Fruit fly (Drosophila melanogaster) whole organism, embryonic: Measurements from ENCODE around the gene Eip93F.

Experiments
- ATbp ChIP-seq: fragments of 200-800 bp; sonication (Bioruptor generic); optimal IDR thresholded peaks from 2 replicates; lab custom pipeline; 2017; ENCODE audit warnings: missing biosample characterization, mild to moderate bottlenecking, missing genetic modification characterization, missing genetic modification reagents
- Ada2b ChIP-seq: fragments of 200-800 bp; sonication (Bioruptor generic); IDR thresholded peaks from 2 replicates; pipeline ENCODE4 v1.3.6; 2022; ENCODE audit warnings: missing biosample characterization, missing genetic modification characterization
- BEAF-32 ChIP-seq: fragments of 200-800 bp; sonication (Bioruptor generic); optimal IDR thresholded peaks from 3 replicates; lab custom pipeline; 2017; ENCODE audit warnings: missing biosample characterization, missing genetic modification characterization, mild to moderate bottlenecking, moderate library complexity, missing genetic modification reagents
- Bgb ChIP-seq: fragments of 200-800 bp; sonication (Bioruptor generic); IDR thresholded peaks from 2 replicates; pipeline ENCODE4 v1.3.6; 2022; ENCODE audit warnings: missing biosample characterization, missing genetic modification characterization; ENCODE audit not compliant: partially characterized antibody
- CG10267 ChIP-seq: fragments of 200-800 bp; sonication (Bioruptor generic); optimal IDR thresholded peaks from 2 replicates; lab custom pipeline; 2018; ENCODE audit warnings: missing biosample characterization, mild to moderate bottlenecking, missing genetic modification characterization, moderate library complexity
- CG13123 ChIP-seq: fragments of 200-800 bp; sonication (Bioruptor generic); optimal IDR thresholded peaks from 2 replicates; lab custom pipeline; 2016; ENCODE audit warnings: missing biosample characterization, missing genetic modification characterization
- CG14441 ChIP-seq: fragments of 200-800 bp; sonication (Bioruptor generic); IDR thresholded peaks from 2 replicates; pipeline ENCODE4 v1.3.6; 2022; ENCODE audit warnings: missing biosample characterization, missing genetic modification characterization
- CG14710 ChIP-seq: fragments of 200-800 bp; sonication (Bioruptor generic); optimal IDR thresholded peaks from 3 replicates; lab custom pipeline; 2019; ENCODE audit warnings: missing biosample characterization, mild to moderate bottlenecking, missing genetic modification characterization, moderate library complexity
- CG15073 ChIP-seq: fragments of 200-800 bp; sonication (Bioruptor generic); optimal IDR thresholded peaks from 2 replicates; lab custom pipeline; 2016; ENCODE audit warnings: missing biosample characterization, missing genetic modification characterization
- CG15514 ChIP-seq: fragments of 200-800 bp; sonication (Bioruptor generic); optimal IDR thresholded peaks from 3 replicates; lab custom pipeline; 2017; ENCODE audit warnings: missing biosample characterization, missing genetic modification characterization, mild to moderate bottlenecking, moderate library complexity, missing genetic modification reagents
- CG17385 ChIP-seq: fragments of 200-800 bp; sonication (Bioruptor generic); optimal IDR thresholded peaks from 3 replicates; lab custom pipeline; 2018; ENCODE audit warnings: missing biosample characterization, mild to moderate bottlenecking, missing genetic modification characterization
- CG32532 ChIP-seq: fragments of 200-800 bp; sonication (Bioruptor generic); IDR thresholded peaks from 2 replicates; pipeline ENCODE4 v1.3.6; 2022; ENCODE audit warnings: missing biosample characterization, missing genetic modification characterization
- CG32772 ChIP-seq: fragments of 200-800 bp; sonication (Bioruptor generic); IDR thresholded peaks from 2 replicates; pipeline ENCODE4 v1.3.6; 2022; ENCODE audit warnings: missing biosample characterization, missing genetic modification characterization
- CG34376 ChIP-seq: fragments of 200-800 bp; sonication (Bioruptor generic); optimal IDR thresholded peaks from 2 replicates; lab custom pipeline; 2018; ENCODE audit warnings: missing biosample characterization, mild to moderate bottlenecking, missing genetic modification characterization
- CG42726 ChIP-seq: fragments of 200-800 bp; sonication (Bioruptor generic); IDR thresholded peaks from 2 replicates; pipeline ENCODE4 v1.3.6; 2022; ENCODE audit warnings: missing biosample characterization, missing genetic modification characterization; ENCODE audit not compliant: partially characterized antibody
- CG43689 ChIP-seq: fragments of 200-800 bp; sonication (Bioruptor generic); IDR thresholded peaks from 2 replicates; pipeline ENCODE4 v1.3.6; 2022; ENCODE audit warnings: missing biosample characterization, missing genetic modification characterization
- CG6272 ChIP-seq: fragments of 200-800 bp; sonication (Bioruptor generic); IDR thresholded peaks from 2 replicates; pipeline ENCODE4 v1.3.6; 2022; ENCODE audit warnings: missing biosample characterization, missing genetic modification characterization
- CG7786 ChIP-seq: fragments of 200-800 bp; sonication (Bioruptor generic); optimal IDR thresholded peaks from 2 replicates; lab custom pipeline; 2016; ENCODE audit warnings: missing biosample characterization, missing genetic modification characterization
- CG8478 ChIP-seq: fragments of >200 bp; optimal IDR thresholded peaks from 2 replicates; lab custom pipeline; 2018
- CG8765 ChIP-seq: fragments of 200-800 bp; sonication (Bioruptor generic); IDR thresholded peaks from 2 replicates; pipeline ENCODE4 v1.3.6; 2022; ENCODE audit warnings: missing biosample characterization, missing genetic modification characterization
- CG9932 ChIP-seq: fragments of 200-800 bp; sonication (Bioruptor generic); IDR thresholded peaks from 2 replicates; pipeline ENCODE4 v1.3.6; 2022; ENCODE audit warnings: missing biosample characterization, missing genetic modification characterization
- D19A ChIP-seq: fragments of 200-800 bp; optimal IDR thresholded peaks from 3 replicates; lab custom pipeline; 2019; ENCODE audit warnings: missing biosample characterization, mild to moderate bottlenecking, missing genetic modification characterization, moderate library complexity
- Dip2 ChIP-seq: fragments of 200-800 bp; sonication (Bioruptor generic); IDR thresholded peaks from 2 replicates; pipeline ENCODE4 v1.3.6; 2022; ENCODE audit warnings: missing biosample characterization, missing genetic modification characterization
- ERR ChIP-seq: fragments of 200-800 bp; sonication (Bioruptor generic); optimal IDR thresholded peaks from 2 replicates; lab custom pipeline; 2016; ENCODE audit warnings: missing biosample characterization, missing genetic modification characterization
- Ets97D ChIP-seq: fragments of 200-800 bp; sonication (Bioruptor generic); optimal IDR thresholded peaks from 3 replicates; lab custom pipeline; 2016; ENCODE audit warnings: missing biosample characterization, missing genetic modification characterization
- Fer2 ChIP-seq: fragments of 200-800 bp; sonication (Bioruptor generic); optimal IDR thresholded peaks from 2 replicates; lab custom pipeline; 2018; ENCODE audit warnings: missing biosample characterization, mild to moderate bottlenecking, missing genetic modification characterization, moderate library complexity
- Kr ChIP-seq: fragments of 200-800 bp; sonication (Bioruptor generic); optimal IDR thresholded peaks from 2 replicates; lab custom pipeline; 2017; ENCODE audit warnings: missing biosample characterization, mild to moderate bottlenecking, missing genetic modification characterization
- Stat92E ChIP-seq, 3 experiments: fragments of >200 bp in 2 of 3; fragments of 200-800 bp in 1 of 3; sonication (Bioruptor generic) in 1 of 3; optimal IDR thresholded peaks; 2 replicates each; lab custom pipeline; 2017 to 2019; ENCODE audit warnings: missing biosample characterization in 3 of 3, missing genetic modification characterization in 3 of 3, mild to moderate bottlenecking in 1 of 3, moderate library complexity in 1 of 3
- YL-1 ChIP-seq: fragments of 200-800 bp; sonication (Bioruptor generic); optimal IDR thresholded peaks from 3 replicates; lab custom pipeline; 2017; ENCODE audit warnings: missing biosample characterization, mild to moderate bottlenecking, missing genetic modification characterization
- amos ChIP-seq: fragments of 200-800 bp; sonication (Bioruptor generic); IDR thresholded peaks from 2 replicates; pipeline ENCODE4 v1.3.6; 2022; ENCODE audit warnings: missing biosample characterization, missing genetic modification characterization; ENCODE audit not compliant: partially characterized antibody
- bigmax ChIP-seq: fragments of 200-800 bp; sonication (Bioruptor generic); optimal IDR thresholded peaks from 2 replicates; lab custom pipeline; 2018; ENCODE audit warnings: missing biosample characterization, mild to moderate bottlenecking, missing genetic modification characterization
- cad ChIP-seq: fragments of >200 bp; optimal IDR thresholded peaks from 2 replicates; lab custom pipeline; 2017; ENCODE audit warnings: missing biosample characterization, missing genetic modification characterization
- chn ChIP-seq: fragments of 200-800 bp; sonication (Bioruptor generic); optimal IDR thresholded peaks from 2 replicates; lab custom pipeline; 2016; ENCODE audit warnings: missing biosample characterization, missing genetic modification characterization
- corto ChIP-seq: fragments of 200-800 bp; sonication (Bioruptor generic); optimal IDR thresholded peaks from 2 replicates; lab custom pipeline; 2016; ENCODE audit warnings: missing biosample characterization, mild to moderate bottlenecking, missing genetic modification characterization, moderate library complexity
- cwo ChIP-seq: fragments of 200-800 bp; sonication (Bioruptor generic); optimal IDR thresholded peaks from 3 replicates; lab custom pipeline; 2017; ENCODE audit warnings: missing biosample characterization, missing genetic modification characterization, mild to moderate bottlenecking, moderate library complexity, missing genetic modification reagents
- da ChIP-seq: fragments of 200-800 bp; sonication (Bioruptor generic); optimal IDR thresholded peaks from 2 replicates; lab custom pipeline; 2016; ENCODE audit warnings: missing biosample characterization, missing genetic modification characterization
- esg ChIP-seq: fragments of 200-800 bp; sonication (Bioruptor generic); conservative IDR thresholded peaks from 2 replicates; pipeline ENCODE4 v1.3.6; 2022; ENCODE audit warnings: missing biosample characterization, missing genetic modification characterization
- ftz-f1 ChIP-seq: fragments of 200-800 bp; sonication (Bioruptor generic); optimal IDR thresholded peaks from 2 replicates; lab custom pipeline; 2016; ENCODE audit warnings: missing biosample characterization, missing genetic modification characterization
- h ChIP-seq: fragments of >200 bp; optimal IDR thresholded peaks from 2 replicates; lab custom pipeline; 2017
- hb ChIP-seq: fragments of 200-800 bp; sonication (Bioruptor generic); IDR thresholded peaks from 3 replicates; pipeline ENCODE4 v1.3.6; 2022; ENCODE audit warnings: missing biosample characterization, missing genetic modification characterization; ENCODE audit not compliant: partially characterized antibody
- ken ChIP-seq: fragments of 200-800 bp; sonication (Bioruptor generic); IDR thresholded peaks from 3 replicates; pipeline ENCODE4 v1.3.6; 2022; ENCODE audit warnings: missing biosample characterization, missing genetic modification characterization
- lov ChIP-seq, 2 experiments: fragments of 200-800 bp in 1 of 2; fragments of >200 bp in 1 of 2; sonication (Bioruptor generic) in 1 of 2; IDR thresholded peaks in 1 of 2; optimal IDR thresholded peaks in 1 of 2; 2 replicates in 1 of 2; 3 replicates in 1 of 2; pipeline versions ENCODE4 v1.3.6 to Lab custom; 2017 to 2022; ENCODE audit warnings: missing biosample characterization in 1 of 2, missing genetic modification characterization in 1 of 2
- nerfin-1 ChIP-seq: fragments of 200-800 bp; sonication (Bioruptor generic); optimal IDR thresholded peaks from 3 replicates; lab custom pipeline; 2019; ENCODE audit warnings: missing biosample characterization, mild to moderate bottlenecking, missing genetic modification characterization, moderate library complexity
- onecut ChIP-seq: fragments of 200-800 bp; sonication (Bioruptor generic); IDR thresholded peaks from 2 replicates; pipeline ENCODE4 v1.3.6; 2022; ENCODE audit warnings: missing biosample characterization, missing genetic modification characterization
- p53 ChIP-seq: fragments of 200-800 bp; sonication (Bioruptor generic); optimal IDR thresholded peaks from 2 replicates; lab custom pipeline; 2016; ENCODE audit warnings: missing biosample characterization, missing genetic modification characterization
- slou ChIP-seq: fragments of 200-800 bp; sonication (Bioruptor generic); optimal IDR thresholded peaks from 3 replicates; lab custom pipeline; 2016; ENCODE audit warnings: missing biosample characterization, missing genetic modification characterization
- sna ChIP-seq: fragments of 200-800 bp; sonication (Bioruptor generic); IDR thresholded peaks from 2 replicates; pipeline ENCODE4 v1.3.6; 2022; ENCODE audit warnings: missing biosample characterization, missing genetic modification characterization; ENCODE audit not compliant: partially characterized antibody
- sob ChIP-seq: fragments of 200-800 bp; sonication (Bioruptor generic); IDR thresholded peaks from 2 replicates; pipeline ENCODE4 v1.3.6; 2022; ENCODE audit warnings: missing biosample characterization, missing genetic modification characterization
- tll ChIP-seq, 2 experiments: fragments of 200-800 bp in 1 of 2; fragments of >200 bp in 1 of 2; sonication (Bioruptor generic) in 1 of 2; optimal IDR thresholded peaks; 2 replicates each; lab custom pipeline; 2017 to 2019; ENCODE audit warnings: missing biosample characterization in 2 of 2, missing genetic modification characterization in 2 of 2, mild to moderate bottlenecking in 1 of 2, moderate library complexity in 1 of 2
- tup ChIP-seq: fragments of 200-800 bp; sonication (Bioruptor generic); optimal IDR thresholded peaks from 2 replicates; lab custom pipeline; 2016; ENCODE audit warnings: missing biosample characterization, mild to moderate bottlenecking, missing genetic modification characterization, moderate library complexity
- tx ChIP-seq: fragments of 200-800 bp; sonication (Bioruptor generic); optimal IDR thresholded peaks from 2 replicates; lab custom pipeline; 2016; ENCODE audit warnings: missing biosample characterization, missing genetic modification characterization

Gene Eip93F

DNA sequence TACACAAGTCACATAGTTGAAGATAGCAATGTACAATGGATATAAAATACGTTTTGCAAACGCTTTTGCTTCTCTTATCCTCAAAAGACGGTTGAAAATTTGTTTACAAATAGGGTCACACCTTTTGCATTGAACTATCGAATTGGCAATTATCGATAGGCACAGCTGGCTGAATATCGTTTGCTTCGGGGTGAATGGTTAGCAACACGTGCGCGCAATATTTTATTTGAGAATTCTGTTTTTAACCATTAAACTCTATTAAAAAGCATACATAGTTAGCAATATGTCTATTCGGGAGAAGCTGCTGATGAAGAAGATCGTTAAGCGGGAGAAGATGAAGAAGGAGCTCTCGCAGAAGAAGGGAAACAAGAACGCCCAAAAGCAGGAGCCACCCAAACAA, 86.6 kb downstream of the Eip93F start (continued):
- no peak for TF ChIP-seq ATbp (GFP tag; lab: Kevin White, UChicago)
- TF ChIP-seq BEAF-32 (GFP tag; lab: Kevin White, UChicago): peak; percentile 75
- TF ChIP-seq CG32772 (GFP tag; lab: Robert Waterston, UW): no peak
- TF ChIP-seq Fer2 (tag; lab: Kevin White, UChicago): no peak
- peak; percentile 20; the same call in 1 of the 2 replicates for TF ChIP-seq onecut (GFP tag; lab: Robert Waterston, UW)
- TF ChIP-seq CG8478 (lab: Kevin White, UChicago): no peak
- TF ChIP-seq CG6272 (GFP tag; lab: Robert Waterston, UW): no peak
- no peak for TF ChIP-seq h (lab: Kevin White, UChicago)
- TF ChIP-seq tup (GFP tag; lab: Kevin White, UChicago): no peak
- TF ChIP-seq CG34376 (GFP tag; lab: Kevin White, UChicago): no peak
- TF ChIP-seq bigmax (GFP tag; lab: Kevin White, UChicago): no peak
- TF ChIP-seq CG7786 (GFP tag; lab: Kevin White, UChicago): no peak
- TF ChIP-seq chn (GFP tag; lab: Kevin White, UChicago): no peak
- peak; percentile 74 for TF ChIP-seq sna (GFP tag; lab: Robert Waterston, UW)
- TF ChIP-seq lov (optimal IDR thresholded peaks at IDR 0.05; lab: Kevin White, UChicago): no peak
- TF ChIP-seq lov (GFP tag; IDR thresholded peaks at IDR 0.05; lab: Robert Waterston, UW): no peak
- TF ChIP-seq esg: no peak
- peak; percentile 69 for TF ChIP-seq CG14710 (tag; lab: Kevin White, UChicago)
- peak; percentile 4 for TF ChIP-seq CG15514
- no peak for TF ChIP-seq nerfin-1 (tag; lab: Kevin White, UChicago)
- TF ChIP-seq CG32532 (GFP tag; lab: Robert Waterston, UW): no peak
- TF ChIP-seq sob (GFP tag; lab: Robert Waterston, UW): no peak
- TF ChIP-seq CG43689 (GFP tag; lab: Robert Waterston, UW): no peak
- TF ChIP-seq amos (GFP tag; lab: Robert Waterston, UW): peak; percentile 86
- TF ChIP-seq Ada2b (GFP tag; lab: Robert Waterston, UW): no peak
- no peak for TF ChIP-seq D19A (tag; lab: Kevin White, UChicago)
- TF ChIP-seq ftz-f1: no peak
- no peak for TF ChIP-seq tll (GFP tag; optimal IDR thresholded peaks at IDR 0.05; lab: Kevin White, UChicago)
- no peak for TF ChIP-seq ERR (GFP tag; lab: Kevin White, UChicago)
- no peak for TF ChIP-seq CG14441 (GFP tag; lab: Robert Waterston, UW)
- peak; percentile 55 for TF ChIP-seq cwo
- TF ChIP-seq tx (GFP tag; lab: Kevin White, UChicago): no peak
- TF ChIP-seq slou (GFP tag; lab: Kevin White, UChicago): no peak
- TF ChIP-seq CG42726 (GFP tag; lab: Robert Waterston, UW): peak; percentile 66
- no peak for TF ChIP-seq CG13123 (GFP tag; lab: Kevin White, UChicago)
- TF ChIP-seq CG8765 (GFP tag; lab: Robert Waterston, UW): no peak
- TF ChIP-seq CG17385 (GFP tag; lab: Kevin White, UChicago): no peak
- TF ChIP-seq cad (GFP tag; lab: Kevin White, UChicago): no peak
- no peak for TF ChIP-seq Stat92E (GFP tag; optimal IDR thresholded peaks at IDR 0.05; lab: Kevin White, UChicago)
- no peak for TF ChIP-seq corto
- TF ChIP-seq Kr (GFP tag; lab: Kevin White, UChicago): no peak
- peak; percentile 2 for TF ChIP-seq CG10267
- TF ChIP-seq Bgb (GFP tag; lab: Robert Waterston, UW): peak; percentile 85
- no peak for TF ChIP-seq Dip2 (GFP tag; lab: Robert Waterston, UW)
- TF ChIP-seq CG15073 (GFP tag; lab: Kevin White, UChicago): no peak
- no peak for TF ChIP-seq CG9932 (GFP tag; lab: Robert Waterston, UW)
- no peak for TF ChIP-seq p53
- no peak for TF ChIP-seq ken
- TF ChIP-seq da (GFP tag; lab: Kevin White, UChicago): no peak
- 0 out of 3 replicates have a peak, but pooled peaks have one; percentile 42 for TF ChIP-seq hb
- TF ChIP-seq Ets97D (GFP tag; lab: Kevin White, UChicago): peak; percentile 71
- TF ChIP-seq YL-1 (GFP tag; lab: Kevin White, UChicago): peak; percentile 62
